Fruit fly (Drosophila melanogaster): ENCODE results near the gene Tob.

The Tob gene

DNA sequence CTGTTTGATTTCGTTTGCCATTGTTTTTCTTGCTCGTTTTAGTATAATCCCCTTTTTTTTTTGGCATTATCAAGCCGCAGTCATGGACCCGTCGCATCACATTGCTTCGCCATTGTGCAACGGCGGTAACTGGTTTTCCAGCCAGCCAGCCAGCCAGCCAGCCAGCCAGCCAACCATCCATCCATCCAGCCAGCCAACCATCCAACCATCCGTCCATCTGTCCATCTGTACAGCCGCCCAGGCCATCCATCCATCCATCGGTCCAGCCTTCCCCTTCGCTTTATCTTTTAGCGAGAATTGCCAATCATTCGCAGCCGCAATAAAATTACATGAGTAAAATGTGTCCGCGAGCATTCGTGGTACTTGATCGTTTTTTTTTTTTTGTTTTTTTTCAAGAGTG, 44.6 kb upstream of the Tob start:
- TF ChIP-seq HLH106 (tag; optimal IDR thresholded peaks at IDR 0.05) (no peak), Hnf4 (GFP tag; optimal IDR thresholded peaks at IDR 0.05) (no peak), OdsH (GFP tag; optimal IDR thresholded peaks at IDR 0.05) (no peak), usp (GFP tag; optimal IDR thresholded peaks at IDR 0.05) (no peak), ey (GFP tag; optimal IDR thresholded peaks at IDR 0.05) (no peak), Sp1 (GFP tag; optimal IDR thresholded peaks at IDR 0.05) (no peak), dsf (GFP tag; optimal IDR thresholded peaks at IDR 0.05; ENCODE audit: borderline replicate concordance) (no peak), dl (GFP tag; optimal IDR thresholded peaks at IDR 0.05; ENCODE audit: insufficient read depth in 1 of 2, partially characterized antibody in 2 of 2) (no peak), Abd-B (GFP tag; optimal IDR thresholded peaks at IDR 0.05) (no peak), N (GFP tag; optimal IDR thresholded peaks at IDR 0.05) (no peak), Rel (GFP tag; optimal IDR thresholded peaks at IDR 0.05) (no peak), Rel (tag; optimal IDR thresholded peaks at IDR 0.05) (no peak), rgr (GFP tag; optimal IDR thresholded peaks at IDR 0.05) (no peak), Mio (GFP tag; optimal IDR thresholded peaks at IDR 0.05) (no peak)

DNA sequence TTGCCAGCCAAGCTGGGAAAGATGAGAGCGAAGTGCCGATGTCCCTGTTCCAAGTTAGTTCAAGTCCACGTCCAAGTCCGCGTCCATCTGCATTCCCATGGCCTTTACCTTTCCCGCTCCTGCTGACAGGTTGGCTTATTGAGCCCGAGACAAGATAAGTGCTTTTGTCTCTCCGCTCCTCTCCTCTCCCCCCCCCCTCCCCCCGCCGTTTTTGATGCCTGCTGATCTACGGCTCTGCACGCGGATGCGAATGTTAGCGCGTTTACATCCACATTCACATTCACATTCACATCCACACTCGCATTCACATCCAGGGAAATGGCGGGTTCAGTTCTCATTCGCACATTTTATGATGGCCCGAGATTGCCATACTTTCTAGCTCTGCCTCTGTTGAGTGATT, 44.1 kb upstream of the Tob start:
- TF ChIP-seq foxo (GFP tag; optimal IDR thresholded peaks at IDR 0.05) = no peak
- no peak for TF ChIP-seq N (GFP tag; optimal IDR thresholded peaks at IDR 0.05)
- no peak for TF ChIP-seq dmrt93B (GFP tag; optimal IDR thresholded peaks at IDR 0.05)
- TF ChIP-seq Dfd (GFP tag; optimal IDR thresholded peaks at IDR 0.05) = peak; percentile 68
- no peak for TF ChIP-seq tai (GFP tag; optimal IDR thresholded peaks at IDR 0.05)

DNA sequence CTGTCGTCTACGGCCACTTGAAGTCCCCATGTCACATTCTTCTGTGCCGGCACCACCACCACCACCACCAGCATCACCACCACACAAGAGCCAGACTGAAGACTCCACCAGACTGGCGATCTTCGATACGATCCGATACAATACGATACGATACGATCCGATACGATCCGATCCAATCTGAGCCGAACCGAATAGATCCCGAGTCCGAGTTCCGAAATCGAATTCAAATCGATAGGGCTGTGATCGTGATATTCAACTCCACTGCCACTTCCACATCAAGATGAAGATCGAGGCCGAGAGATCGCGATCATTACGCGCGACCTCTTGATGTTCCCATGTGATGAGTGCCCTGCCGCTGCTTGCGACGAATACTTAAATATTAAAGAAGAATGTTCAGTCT, 32.9 kb upstream of the Tob start:
- TF ChIP-seq CG32264 (GFP tag; optimal IDR thresholded peaks at IDR 0.05) = no peak
- TF ChIP-seq Hr78 (GFP tag; optimal IDR thresholded peaks at IDR 0.05) = no peak
- TF ChIP-seq Mio (GFP tag; optimal IDR thresholded peaks at IDR 0.05) = no peak
- no peak for TF ChIP-seq CG9705 (GFP tag; optimal IDR thresholded peaks at IDR 0.05)
- TF ChIP-seq lola (GFP tag; optimal IDR thresholded peaks at IDR 0.05) = no peak
- TF ChIP-seq sage (GFP tag; optimal IDR thresholded peaks at IDR 0.05) = no peak
- TF ChIP-seq Rel (GFP tag; optimal IDR thresholded peaks at IDR 0.05) = no peak
- no peak for TF ChIP-seq Rel (tag; optimal IDR thresholded peaks at IDR 0.05)

DNA sequence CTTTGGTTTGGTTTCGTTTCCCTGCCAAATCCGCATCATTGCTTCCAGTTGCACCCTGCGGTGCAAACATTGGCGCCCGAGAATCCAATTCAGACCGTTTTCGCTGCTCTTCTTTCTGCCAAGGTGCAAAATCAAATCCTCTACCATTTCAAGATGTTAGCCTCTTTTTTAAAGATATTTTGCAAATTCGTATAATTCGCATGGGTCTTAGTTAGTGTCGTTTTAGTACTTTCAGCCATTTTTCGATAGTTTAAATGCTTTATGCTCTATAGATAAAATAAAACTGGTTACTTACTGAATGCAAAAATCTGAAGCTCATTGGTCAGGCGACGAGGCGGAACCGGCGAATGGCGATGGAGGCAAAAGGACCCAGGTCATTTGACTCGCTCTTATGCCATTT, 20.4 kb upstream of the Tob start:
- peak; percentile 7 for TF ChIP-seq h (GFP tag; optimal IDR thresholded peaks at IDR 0.05)
- peak; percentile 3 for TF ChIP-seq psq (GFP tag; optimal IDR thresholded peaks at IDR 0.05)
- TF ChIP-seq HLH106 (tag; optimal IDR thresholded peaks at IDR 0.05) = peak; percentile 14
- TF ChIP-seq OdsH (GFP tag; optimal IDR thresholded peaks at IDR 0.05) = no peak
- peak; percentile 28 for TF ChIP-seq ey (GFP tag; optimal IDR thresholded peaks at IDR 0.05)
- peak in 1 of 2 experiments; percentile 38 for TF ChIP-seq foxo (GFP tag; optimal IDR thresholded peaks at IDR 0.05)
- no peak for TF ChIP-seq Myc (optimal IDR thresholded peaks at IDR 0.05)
- peak; percentile 35 for TF ChIP-seq woc (GFP tag; optimal IDR thresholded peaks at IDR 0.05)
- peak; percentile 43 for TF ChIP-seq fru (GFP tag; optimal IDR thresholded peaks at IDR 0.05)
- peak; percentile 17 for TF ChIP-seq br (GFP tag; optimal IDR thresholded peaks at IDR 0.05)

DNA sequence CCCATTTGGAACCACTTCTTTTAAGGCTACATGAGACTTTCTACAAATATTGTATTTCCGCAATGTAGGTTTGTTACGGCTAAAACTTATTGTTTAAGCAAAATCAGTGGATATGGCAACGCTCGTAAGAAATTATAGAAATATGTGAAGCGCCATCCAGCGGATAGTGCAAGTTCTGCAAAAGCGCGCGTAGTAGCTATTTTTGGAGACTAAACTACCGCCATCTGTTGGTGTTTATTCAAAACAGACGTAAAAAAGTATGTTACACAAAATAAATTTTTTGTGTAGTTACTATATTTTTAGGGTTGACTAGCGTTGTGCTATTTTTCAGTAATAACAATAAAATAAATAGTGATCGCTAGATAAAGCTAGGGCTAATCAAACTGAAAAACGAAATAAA, 14.4 kb upstream of the Tob start:
- peak; percentile 87 for TF ChIP-seq Myc (optimal IDR thresholded peaks at IDR 0.05)
- no peak for TF ChIP-seq sage (GFP tag; optimal IDR thresholded peaks at IDR 0.05)
- TF ChIP-seq HLH106 (tag; optimal IDR thresholded peaks at IDR 0.05) = no peak
- no peak for TF ChIP-seq Jra (GFP tag; optimal IDR thresholded peaks at IDR 0.05)
- TF ChIP-seq Mio (GFP tag; optimal IDR thresholded peaks at IDR 0.05) = no peak
- no peak for TF ChIP-seq CG9705 (GFP tag; optimal IDR thresholded peaks at IDR 0.05)
- no peak for TF ChIP-seq Dfd (GFP tag; optimal IDR thresholded peaks at IDR 0.05)
- TF ChIP-seq h (GFP tag; optimal IDR thresholded peaks at IDR 0.05) = no peak
- TF ChIP-seq pan (optimal IDR thresholded peaks at IDR 0.05) = no peak
- TF ChIP-seq foxo (GFP tag; optimal IDR thresholded peaks at IDR 0.05) = peak in 1 of 2 experiments; percentile 57
- TF ChIP-seq rgr (GFP tag; optimal IDR thresholded peaks at IDR 0.05) = peak; percentile 6
- no peak for TF ChIP-seq sv (GFP tag; optimal IDR thresholded peaks at IDR 0.05)
- TF ChIP-seq fru (GFP tag; optimal IDR thresholded peaks at IDR 0.05) = peak; percentile 50
- peak; percentile 65 for TF ChIP-seq Hr83 (GFP tag; optimal IDR thresholded peaks at IDR 0.05; ENCODE audit: poor library complexity, severe bottlenecking)
- TF ChIP-seq Rel (GFP tag; optimal IDR thresholded peaks at IDR 0.05) = no peak
- no peak for TF ChIP-seq Rel (tag; optimal IDR thresholded peaks at IDR 0.05)
- TF ChIP-seq br (GFP tag; optimal IDR thresholded peaks at IDR 0.05) = peak; percentile 2
- no peak for TF ChIP-seq Dif (GFP tag; optimal IDR thresholded peaks at IDR 0.05; ENCODE audit: partially characterized antibody)
- no peak for TF ChIP-seq Vsx2 (GFP tag; optimal IDR thresholded peaks at IDR 0.05; ENCODE audit: partially characterized antibody)
- TF ChIP-seq Abd-B (GFP tag; optimal IDR thresholded peaks at IDR 0.05) = no peak
- no peak for TF ChIP-seq N (GFP tag; optimal IDR thresholded peaks at IDR 0.05)
- TF ChIP-seq CG32264 (GFP tag; optimal IDR thresholded peaks at IDR 0.05) = no peak
- TF ChIP-seq dsf (GFP tag; optimal IDR thresholded peaks at IDR 0.05; ENCODE audit: borderline replicate concordance) = no peak
- TF ChIP-seq psq (GFP tag; optimal IDR thresholded peaks at IDR 0.05) = no peak
- TF ChIP-seq dmrt93B (GFP tag; optimal IDR thresholded peaks at IDR 0.05) = no peak
- no peak for TF ChIP-seq brk (GFP tag; optimal IDR thresholded peaks at IDR 0.05)
- TF ChIP-seq ey (GFP tag; optimal IDR thresholded peaks at IDR 0.05) = peak; percentile 18
- TF ChIP-seq lola (GFP tag; optimal IDR thresholded peaks at IDR 0.05) = no peak
- TF ChIP-seq Hnf4 (GFP tag; optimal IDR thresholded peaks at IDR 0.05) = peak; percentile 54
- TF ChIP-seq Hr78 (GFP tag; optimal IDR thresholded peaks at IDR 0.05) = no peak
- no peak for TF ChIP-seq CrebA (GFP tag; optimal IDR thresholded peaks at IDR 0.05; ENCODE audit: borderline replicate concordance)
- no peak for TF ChIP-seq usp (GFP tag; optimal IDR thresholded peaks at IDR 0.05)
- TF ChIP-seq dl (GFP tag; optimal IDR thresholded peaks at IDR 0.05; ENCODE audit: insufficient read depth in 1 of 2, partially characterized antibody in 2 of 2) = no peak
- no peak for TF ChIP-seq GATAd (GFP tag; optimal IDR thresholded peaks at IDR 0.05)
- TF ChIP-seq tai (GFP tag; optimal IDR thresholded peaks at IDR 0.05) = no peak
- TF ChIP-seq Sp1 (GFP tag; optimal IDR thresholded peaks at IDR 0.05) = no peak
